Fruit fly (Drosophila melanogaster): ENCODE data around the gene Pi4KIIalpha.

dm6 chr3R:5550452-5550851 is 13.0 kb downstream of the Pi4KIIalpha start:
- peak; percentile 2 to 4 for TF ChIP-seq CTCF (optimal IDR thresholded peaks at IDR 0.05)
- no peak for TF ChIP-seq CG8478 (optimal IDR thresholded peaks at IDR 0.05)

Measured in S2 (cell line).